Worm (Caenorhabditis elegans): ENCODE results near the gene T19C3.6.

- no peak for TF ChIP-seq med-1 (GFP tag; optimal IDR thresholded peaks at IDR 0.05; ENCODE audit: insufficient read depth)
- TF ChIP-seq flt-1 (GFP tag; IDR thresholded peaks at IDR 0.05) = no peak
These were observed 37.1 kb upstream of the T19C3.6 start, which contains the start of gene W02B3.3 for ce11 chrIII:668303-668893.
